Fruit fly (Drosophila melanogaster) whole organism, embryonic: ENCODE results near the gene Indy.
A peak's percentile ranks its signal among the peaks of the same experiment; 100 is the strongest.

ENCODE experiments used
- Adf1 ChIP-seq: fragments of 200-800 bp; sonication (Bioruptor generic); IDR thresholded peaks from 2 replicates; pipeline ENCODE4 v1.3.6; 2022; ENCODE audit warnings: missing biosample characterization, missing genetic modification characterization
- Bdp1 ChIP-seq: fragments of 200-800 bp; sonication (Bioruptor generic); optimal IDR thresholded peaks from 3 replicates; lab custom pipeline; 2016; ENCODE audit warnings: missing biosample characterization, missing genetic modification characterization
- CG10147 ChIP-seq: fragments of 200-800 bp; sonication (Bioruptor generic); optimal IDR thresholded peaks from 2 replicates; lab custom pipeline; 2019; ENCODE audit warnings: missing biosample characterization, mild to moderate bottlenecking, missing genetic modification characterization, moderate library complexity
- CG10366 ChIP-seq: fragments of 200-800 bp; sonication (Bioruptor generic); IDR thresholded peaks from 2 replicates; pipeline ENCODE4 v1.3.6; 2022; ENCODE audit warnings: missing biosample characterization, missing genetic modification characterization
- CG11085 ChIP-seq: fragments of 200-800 bp; sonication (Bioruptor generic); IDR thresholded peaks from 2 replicates; pipeline ENCODE4 v1.3.6; 2022; ENCODE audit warnings: missing biosample characterization, missing genetic modification characterization
- CG11456 ChIP-seq: fragments of 200-800 bp; sonication (Bioruptor generic); IDR thresholded peaks from 3 replicates; pipeline ENCODE4 v1.3.6; 2022; ENCODE audit warnings: missing biosample characterization, missing genetic modification characterization
- CG11696 ChIP-seq: fragments of 200-800 bp; sonication (Bioruptor generic); IDR thresholded peaks from 2 replicates; pipeline ENCODE4 v1.3.6; 2022; ENCODE audit warnings: missing biosample characterization, missing genetic modification characterization
- CG12155 ChIP-seq: fragments of 200-800 bp; sonication (Bioruptor generic); optimal IDR thresholded peaks from 3 replicates; lab custom pipeline; 2016; ENCODE audit warnings: missing biosample characterization, missing genetic modification characterization
- CG13123 ChIP-seq: fragments of 200-800 bp; sonication (Bioruptor generic); optimal IDR thresholded peaks from 2 replicates; lab custom pipeline; 2016; ENCODE audit warnings: missing biosample characterization, missing genetic modification characterization
- CG14667 ChIP-seq: fragments of 200-800 bp; sonication (Bioruptor generic); IDR thresholded peaks from 2 replicates; pipeline ENCODE4 v1.3.6; 2022; ENCODE audit warnings: missing biosample characterization, missing genetic modification characterization
- CG14965 ChIP-seq: fragments of 200-800 bp; sonication (Bioruptor generic); optimal IDR thresholded peaks from 2 replicates; lab custom pipeline; 2016; ENCODE audit warnings: missing biosample characterization, missing genetic modification characterization, borderline replicate concordance
- CG15011 ChIP-seq: fragments of 200-800 bp; sonication (Bioruptor generic); optimal IDR thresholded peaks from 3 replicates; lab custom pipeline; 2018; ENCODE audit warnings: missing biosample characterization, mild to moderate bottlenecking, missing genetic modification characterization
- CG15479 ChIP-seq: fragments of 200-800 bp; sonication (Bioruptor generic); optimal IDR thresholded peaks from 3 replicates; lab custom pipeline; 2019; ENCODE audit warnings: missing biosample characterization, mild to moderate bottlenecking, missing genetic modification characterization, moderate library complexity
- CG18262 ChIP-seq: fragments of 200-800 bp; optimal IDR thresholded peaks from 3 replicates; lab custom pipeline; 2019; ENCODE audit warnings: missing biosample characterization, mild to moderate bottlenecking, missing genetic modification characterization, moderate library complexity
- CG30403 ChIP-seq: fragments of 200-800 bp; sonication (Bioruptor generic); optimal IDR thresholded peaks from 3 replicates; lab custom pipeline; 2016; ENCODE audit warnings: missing biosample characterization, missing genetic modification characterization
- CG31388 ChIP-seq: fragments of 200-800 bp; sonication (Bioruptor generic); optimal IDR thresholded peaks from 2 replicates; lab custom pipeline; 2016; ENCODE audit warnings: missing biosample characterization, missing genetic modification characterization
- CG31441 ChIP-seq: fragments of 200-800 bp; sonication (Bioruptor generic); IDR thresholded peaks from 2 replicates; pipeline ENCODE4 v1.3.6; 2022; ENCODE audit warnings: missing biosample characterization, missing genetic modification characterization
- CG4730 ChIP-seq: fragments of 200-800 bp; sonication (Bioruptor generic); IDR thresholded peaks from 2 replicates; pipeline ENCODE4 v1.3.6; 2022; ENCODE audit warnings: missing biosample characterization, missing genetic modification characterization
- CG6683 ChIP-seq: fragments of 200-800 bp; sonication (Bioruptor generic); optimal IDR thresholded peaks from 2 replicates; lab custom pipeline; 2017; ENCODE audit warnings: missing biosample characterization, mild to moderate bottlenecking, missing genetic modification characterization, missing genetic modification reagents
- CG6813 ChIP-seq: fragments of 200-800 bp; sonication (Bioruptor generic); optimal IDR thresholded peaks from 2 replicates; lab custom pipeline; 2017; ENCODE audit warnings: missing biosample characterization, missing genetic modification characterization, mild to moderate bottlenecking, moderate library complexity, missing genetic modification reagents
- CG8290 ChIP-seq, 3 experiments: fragments of 200-800 bp; sonication (Bioruptor generic); optimal IDR thresholded peaks; 2 replicates each; lab custom pipeline; 2016 to 2019; ENCODE audit warnings: missing biosample characterization in 3 of 3, missing genetic modification characterization in 3 of 3, mild to moderate bottlenecking in 2 of 3, moderate library complexity in 1 of 3
- CG8478 ChIP-seq: fragments of >200 bp; optimal IDR thresholded peaks from 2 replicates; lab custom pipeline; 2018
- CG9215 ChIP-seq: fragments of 200-800 bp; sonication (Bioruptor generic); IDR thresholded peaks from 2 replicates; pipeline ENCODE4 v1.3.6; 2022; ENCODE audit warnings: missing biosample characterization, missing genetic modification characterization
- Chrac-16 ChIP-seq: fragments of 200-800 bp; sonication (Bioruptor generic); optimal IDR thresholded peaks from 3 replicates; lab custom pipeline; 2016; ENCODE audit warnings: missing biosample characterization, missing genetic modification characterization
- D19B ChIP-seq: fragments of 200-800 bp; sonication (Bioruptor generic); optimal IDR thresholded peaks from 2 replicates; lab custom pipeline; 2017; ENCODE audit warnings: missing biosample characterization, mild to moderate bottlenecking, missing genetic modification characterization
- Hr3 ChIP-seq: fragments of 200-800 bp; sonication (Bioruptor generic); optimal IDR thresholded peaks from 3 replicates; lab custom pipeline; 2016; ENCODE audit warnings: missing biosample characterization, missing genetic modification characterization
- Rfx ChIP-seq: fragments of 200-800 bp; sonication (Bioruptor generic); IDR thresholded peaks from 2 replicates; pipeline ENCODE4 v1.3.6; 2022; ENCODE audit warnings: missing biosample characterization, missing genetic modification characterization
- Rx ChIP-seq: fragments of 200-800 bp; sonication (Bioruptor generic); IDR thresholded peaks from 2 replicates; pipeline ENCODE4 v1.3.6; 2022; ENCODE audit warnings: missing biosample characterization, missing genetic modification characterization
- Spps ChIP-seq: fragments of 200-800 bp; sonication (Bioruptor generic); optimal IDR thresholded peaks from 2 replicates; lab custom pipeline; 2018; ENCODE audit warnings: missing biosample characterization, mild to moderate bottlenecking, missing genetic modification characterization
- Trl ChIP-seq, 3 experiments: fragments of >200 bp in 2 of 3; fragments of 200-800 bp in 1 of 3; sonication (Bioruptor generic) in 1 of 3; optimal IDR thresholded peaks; 2 replicates in 1 of 3; 3 replicates in 2 of 3; lab custom pipeline; 2016 to 2017; ENCODE audit warnings: missing biosample characterization in 1 of 3, missing genetic modification characterization in 1 of 3
- amos ChIP-seq: fragments of 200-800 bp; sonication (Bioruptor generic); IDR thresholded peaks from 2 replicates; pipeline ENCODE4 v1.3.6; 2022; ENCODE audit warnings: missing biosample characterization, missing genetic modification characterization; ENCODE audit not compliant: partially characterized antibody
- ase ChIP-seq: fragments of 200-800 bp; sonication (Bioruptor generic); IDR thresholded peaks from 3 replicates; pipeline ENCODE4 v1.3.6; 2022; ENCODE audit warnings: missing biosample characterization, missing genetic modification characterization
- bab2 ChIP-seq: fragments of 200-800 bp; sonication (Bioruptor generic); optimal IDR thresholded peaks from 2 replicates; lab custom pipeline; 2016; ENCODE audit warnings: missing biosample characterization, missing genetic modification characterization
- cg ChIP-seq: fragments of 200-800 bp; sonication (Bioruptor generic); optimal IDR thresholded peaks from 3 replicates; lab custom pipeline; 2019; ENCODE audit warnings: missing biosample characterization, mild to moderate bottlenecking, missing genetic modification characterization, moderate library complexity
- dan ChIP-seq: fragments of 200-800 bp; sonication (Bioruptor generic); IDR thresholded peaks from 2 replicates; pipeline ENCODE4 v1.3.6; 2022; ENCODE audit warnings: missing biosample characterization, missing genetic modification characterization
- dmrt99B ChIP-seq: fragments of 200-800 bp; sonication (Bioruptor generic); optimal IDR thresholded peaks from 2 replicates; lab custom pipeline; 2018; ENCODE audit warnings: missing biosample characterization, mild to moderate bottlenecking, missing genetic modification characterization, moderate library complexity
- ftz-f1 ChIP-seq: fragments of 200-800 bp; sonication (Bioruptor generic); optimal IDR thresholded peaks from 2 replicates; lab custom pipeline; 2016; ENCODE audit warnings: missing biosample characterization, missing genetic modification characterization
- inv ChIP-seq: fragments of 200-800 bp; sonication (Bioruptor generic); IDR thresholded peaks from 2 replicates; pipeline ENCODE4 v1.3.6; 2022; ENCODE audit warnings: missing biosample characterization, missing genetic modification characterization; ENCODE audit not compliant: partially characterized antibody
- jing ChIP-seq: fragments of 200-800 bp; sonication (Bioruptor generic); optimal IDR thresholded peaks from 2 replicates; lab custom pipeline; 2018; ENCODE audit warnings: missing biosample characterization, mild to moderate bottlenecking, missing genetic modification characterization
- repo ChIP-seq: fragments of 200-800 bp; sonication (Bioruptor generic); optimal IDR thresholded peaks from 2 replicates; lab custom pipeline; 2016; ENCODE audit warnings: missing biosample characterization, missing genetic modification characterization
- slbo ChIP-seq: fragments of 200-800 bp; sonication (Bioruptor generic); IDR thresholded peaks from 2 replicates; pipeline ENCODE4 v1.3.6; 2022; ENCODE audit warnings: missing biosample characterization, missing genetic modification characterization
- sug ChIP-seq: fragments of 200-800 bp; optimal IDR thresholded peaks from 2 replicates; lab custom pipeline; 2019; ENCODE audit warnings: missing biosample characterization, mild to moderate bottlenecking, missing genetic modification characterization, moderate library complexity
- tap ChIP-seq: fragments of 200-800 bp; optimal IDR thresholded peaks from 3 replicates; lab custom pipeline; 2019; ENCODE audit warnings: missing biosample characterization, mild to moderate bottlenecking, missing genetic modification characterization, moderate library complexity
- tgo ChIP-seq: fragments of 200-800 bp; sonication (Bioruptor generic); IDR thresholded peaks from 3 replicates; pipeline ENCODE4 v1.3.6; 2022; ENCODE audit warnings: missing biosample characterization, missing genetic modification characterization
- tin ChIP-seq: fragments of 200-800 bp; sonication (Bioruptor generic); optimal IDR thresholded peaks from 3 replicates; lab custom pipeline; 2016; ENCODE audit warnings: missing biosample characterization, missing genetic modification characterization
- trh ChIP-seq: fragments of 200-800 bp; sonication (Bioruptor generic); optimal IDR thresholded peaks from 2 replicates; lab custom pipeline; 2016; ENCODE audit warnings: missing biosample characterization, missing genetic modification characterization
- unc-4 ChIP-seq: fragments of 200-800 bp; sonication (Bioruptor generic); IDR thresholded peaks from 2 replicates; pipeline ENCODE4 v1.3.6; 2022; ENCODE audit warnings: missing biosample characterization, missing genetic modification characterization; ENCODE audit not compliant: partially characterized antibody
- unpg ChIP-seq: fragments of 200-800 bp; sonication (Bioruptor generic); optimal IDR thresholded peaks from 3 replicates; lab custom pipeline; 2018; ENCODE audit warnings: missing biosample characterization, mild to moderate bottlenecking, missing genetic modification characterization, moderate library complexity
- vvl ChIP-seq: fragments of 200-800 bp; sonication (Bioruptor generic); IDR thresholded peaks from 2 replicates; pipeline ENCODE4 v1.3.6; 2022; ENCODE audit warnings: missing biosample characterization, missing genetic modification characterization
- yki ChIP-seq: fragments of >200 bp; optimal IDR thresholded peaks from 3 replicates; lab custom pipeline; 2018
- zen ChIP-seq: fragments of 200-800 bp; sonication (Bioruptor generic); optimal IDR thresholded peaks from 3 replicates; lab custom pipeline; 2018; ENCODE audit warnings: missing biosample characterization, mild to moderate bottlenecking, missing genetic modification characterization, moderate library complexity

Indy gene

DNA sequence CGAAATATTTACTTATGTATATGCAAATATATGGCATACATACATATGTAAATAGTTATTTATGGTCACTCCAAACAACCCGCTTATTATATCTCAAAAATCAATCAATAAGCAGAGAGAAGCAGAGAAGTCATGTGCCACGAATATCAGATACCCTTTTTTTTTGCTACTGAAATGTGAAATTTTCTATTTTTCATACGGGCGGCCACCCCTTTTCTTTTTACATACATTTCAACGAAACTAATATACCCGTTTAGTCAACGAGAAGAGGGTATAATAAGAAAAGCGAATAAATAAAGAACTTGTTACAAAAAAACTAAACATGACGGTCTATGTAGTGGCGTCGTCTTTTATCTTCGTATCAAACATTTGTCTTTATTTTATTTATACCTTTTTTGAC, 61.5 kb downstream of the Indy start (continued):
- TF ChIP-seq CG6683 (no peak), CG30403 (GFP tag; lab: Kevin White, UChicago) (peak; percentile 55), Rx (GFP tag; lab: Robert Waterston, UW) (peak; percentile 46), Rfx (peak; percentile 68), CG8290 (GFP tag; optimal IDR thresholded peaks at IDR 0.05; lab: Kevin White, UChicago) (no peak), CG8290 (tag; optimal IDR thresholded peaks at IDR 0.05; lab: Kevin White, UChicago) (peak in 1 of 2 experiments; percentile 52), amos (no peak), Adf1 (no peak), repo (GFP tag; lab: Kevin White, UChicago) (no peak), CG15011 (GFP tag; lab: Kevin White, UChicago) (no peak), vvl (GFP tag; lab: Robert Waterston, UW) (peak; percentile 88), tap (peak; percentile 52), unpg (GFP tag; lab: Kevin White, UChicago) (peak; percentile 72), CG4730 (GFP tag; lab: Robert Waterston, UW) (peak; percentile 68), Bdp1 (GFP tag; lab: Kevin White, UChicago) (no peak), yki (lab: Kevin White, UChicago) (no peak), CG18262 (tag; lab: Kevin White, UChicago) (peak; percentile 34), trh (GFP tag; lab: Kevin White, UChicago) (no peak), zen (tag; lab: Kevin White, UChicago) (no peak), CG10147 (GFP tag; lab: Kevin White, UChicago) (no peak), jing (GFP tag; lab: Kevin White, UChicago) (peak; percentile 55), bab2 (GFP tag; lab: Kevin White, UChicago) (peak; percentile 47), cg (GFP tag; lab: Kevin White, UChicago) (no peak), CG31441 (GFP tag; lab: Robert Waterston, UW) (peak; percentile 58), CG14667 (GFP tag; lab: Robert Waterston, UW) (peak; percentile 67; the same call in 1 of the 2 replicates), CG6813 (GFP tag; lab: Kevin White, UChicago) (no peak), inv (GFP tag; lab: Robert Waterston, UW) (no peak), CG12155 (GFP tag; lab: Kevin White, UChicago) (peak; percentile 9), dan (no peak), slbo (GFP tag; lab: Robert Waterston, UW) (peak; percentile 66), CG14965 (GFP tag; lab: Kevin White, UChicago) (no peak), Spps (no peak), CG11456 (GFP tag; lab: Robert Waterston, UW) (peak; percentile 54; the same call in 2 of the 3 replicates), ase (GFP tag; lab: Robert Waterston, UW) (peak; percentile 79; the same call in 2 of the 3 replicates), CG8478 (lab: Kevin White, UChicago) (no peak), CG10366 (GFP tag; lab: Robert Waterston, UW) (peak; percentile 79), unc-4 (GFP tag; lab: Robert Waterston, UW) (no peak), Hr3 (GFP tag; lab: Kevin White, UChicago) (peak; percentile 72), CG15479 (GFP tag; lab: Kevin White, UChicago) (no peak), ftz-f1 (GFP tag; lab: Kevin White, UChicago) (peak; percentile 40), CG11696 (GFP tag; lab: Robert Waterston, UW) (peak; percentile 72), D19B (GFP tag; lab: Kevin White, UChicago) (peak; percentile 57), CG9215 (GFP tag; lab: Robert Waterston, UW) (no peak), CG11085 (no peak), Trl (optimal IDR thresholded peaks at IDR 0.05; lab: Kevin White, UChicago) (no peak), Trl (GFP tag; optimal IDR thresholded peaks at IDR 0.05; lab: Kevin White, UChicago) (no peak), dmrt99B (peak; percentile 79), Chrac-16 (GFP tag; lab: Kevin White, UChicago) (no peak), tgo (GFP tag; lab: Robert Waterston, UW) (peak; percentile 81; the same call in 2 of the 3 replicates), tin (no peak), sug (tag; lab: Kevin White, UChicago) (no peak), CG31388 (no peak), CG13123 (GFP tag; lab: Kevin White, UChicago) (no peak)
